Fruit fly (Drosophila melanogaster): Measurements from ENCODE around the gene CG42266.

The CG42266 gene

DNA sequence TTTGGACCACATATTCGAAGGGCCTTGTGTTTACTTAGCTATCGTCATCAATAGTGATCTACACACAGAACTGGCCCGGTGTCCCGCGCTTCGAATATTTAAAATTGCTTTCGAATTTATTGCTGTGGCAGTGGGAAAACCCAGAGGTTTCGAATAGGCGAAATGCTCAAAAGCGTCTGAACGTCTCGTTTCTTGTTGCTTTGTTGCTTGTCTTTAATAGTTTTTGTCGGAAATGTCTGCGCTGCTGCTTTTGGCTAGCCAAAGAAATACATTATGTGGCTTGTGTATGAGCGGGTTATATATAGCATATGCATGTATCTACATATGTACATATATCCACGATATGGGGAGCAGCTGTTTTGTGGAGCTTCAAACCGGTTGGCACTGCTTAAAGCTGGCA, 19.0 kb downstream of the CG42266 start (continued):
- TF ChIP-seq slbo (GFP tag; IDR thresholded peaks at IDR 0.05) (no peak), CG2199 (GFP tag; IDR thresholded peaks at IDR 0.05) (peak; percentile 75; the same call in 2 of the 3 replicates), CG10565 (GFP tag; optimal IDR thresholded peaks at IDR 0.05) (no peak), CG8388 (GFP tag; optimal IDR thresholded peaks at IDR 0.05) (no peak), CG15269 (tag; optimal IDR thresholded peaks at IDR 0.05) (no peak), sd (tag; optimal IDR thresholded peaks at IDR 0.05) (peak; percentile 85), Opbp (GFP tag; IDR thresholded peaks at IDR 0.05; ENCODE audit: partially characterized antibody) (0 out of 3 replicates have a peak, but pooled peaks have one; percentile 7), lbe (GFP tag; optimal IDR thresholded peaks at IDR 0.05) (no peak), Scr (GFP tag; IDR thresholded peaks at IDR 0.05; ENCODE audit: partially characterized antibody) (no peak), CG14050 (GFP tag; IDR thresholded peaks at IDR 0.05) (no peak)

DNA sequence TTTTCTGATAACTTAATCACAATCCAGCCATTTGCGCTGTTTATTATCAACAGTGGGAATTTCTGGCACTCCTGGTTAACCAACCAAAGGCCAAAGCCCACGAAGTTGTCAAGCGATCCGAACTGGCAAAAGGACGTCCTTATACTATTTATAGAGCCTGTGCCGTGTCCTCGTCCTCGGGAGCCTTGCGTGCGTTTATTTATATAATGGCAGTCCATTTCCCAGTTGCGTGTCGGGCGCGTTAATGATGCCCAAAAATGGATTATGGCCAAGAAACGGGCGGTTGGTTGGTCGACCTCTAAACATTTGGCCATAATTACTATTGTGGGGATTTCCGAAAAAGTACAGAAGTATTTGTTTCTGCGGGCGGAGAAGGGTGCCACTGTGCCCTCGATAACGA, 19.7 kb downstream of the CG42266 start:
- TF ChIP-seq CG13894 (tag; optimal IDR thresholded peaks at IDR 0.05): peak; percentile 14
- TF ChIP-seq CG8388 (GFP tag; optimal IDR thresholded peaks at IDR 0.05): no peak
- 0 out of 2 replicates have a peak, but pooled peaks have one; percentile 20 for TF ChIP-seq Atf6 (GFP tag; IDR thresholded peaks at IDR 0.05)
- TF ChIP-seq abd-A (tag; optimal IDR thresholded peaks at IDR 0.05): peak; percentile 43
- peak; percentile 27 for TF ChIP-seq Med (GFP tag)
- TF ChIP-seq CG10654 (GFP tag; optimal IDR thresholded peaks at IDR 0.05): no peak
- no peak for TF ChIP-seq odd (GFP tag; optimal IDR thresholded peaks at IDR 0.05)
- peak in 1 of 2 experiments; percentile 29 for TF ChIP-seq Pdp1 (GFP tag; optimal IDR thresholded peaks at IDR 0.05)
- TF ChIP-seq sens (GFP tag): peak; percentile 63

DNA sequence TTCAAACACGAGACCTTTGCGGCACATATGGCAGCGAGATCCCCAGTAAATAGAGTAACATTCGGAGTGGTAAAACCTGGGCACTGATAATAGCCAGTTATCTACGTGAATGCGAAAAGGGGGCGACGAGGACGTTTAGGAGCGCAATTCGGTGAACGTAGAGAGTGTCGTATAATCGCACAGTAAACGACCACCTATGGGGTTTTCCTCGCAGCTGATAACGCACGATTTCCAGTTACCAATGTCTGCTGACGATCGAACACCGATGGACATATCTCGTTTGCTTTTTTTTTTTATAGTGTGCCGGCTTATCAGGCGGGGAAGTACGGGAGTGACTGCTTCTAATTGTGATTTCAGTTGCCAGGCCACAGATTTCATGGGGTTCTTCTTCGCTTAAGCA, 20.4 kb downstream of the CG42266 start:
- TF ChIP-seq CG5245 (GFP tag; optimal IDR thresholded peaks at IDR 0.05) (no peak), Atf-2 (GFP tag; optimal IDR thresholded peaks at IDR 0.05) (no peak), insv (GFP tag; optimal IDR thresholded peaks at IDR 0.05) (no peak), CG34376 (GFP tag; optimal IDR thresholded peaks at IDR 0.05) (peak; percentile 69), caup (GFP tag; optimal IDR thresholded peaks at IDR 0.05; ENCODE audit: severe bottlenecking) (peak; percentile 18), sug (tag; optimal IDR thresholded peaks at IDR 0.05) (peak; percentile 99), CG15479 (GFP tag; optimal IDR thresholded peaks at IDR 0.05) (peak; percentile 77), ci (GFP tag; IDR thresholded peaks at IDR 0.05) (0 out of 3 replicates have a peak, but pooled peaks have one; percentile 29), HmgZ (tag; optimal IDR thresholded peaks at IDR 0.05) (peak; percentile 29), Fer1 (GFP tag; optimal IDR thresholded peaks at IDR 0.05) (peak; percentile 3), mld (GFP tag; IDR thresholded peaks at IDR 0.05; ENCODE audit: partially characterized antibody) (no peak), unc-4 (GFP tag; IDR thresholded peaks at IDR 0.05; ENCODE audit: partially characterized antibody) (no peak), sd (tag; optimal IDR thresholded peaks at IDR 0.05) (peak; percentile 34), CG10543 (GFP tag; optimal IDR thresholded peaks at IDR 0.05) (peak; percentile 51), CG15514 (GFP tag; optimal IDR thresholded peaks at IDR 0.05) (peak; percentile 2), CG3281 (GFP tag; optimal IDR thresholded peaks at IDR 0.05) (peak; percentile 5), Hey (tag; optimal IDR thresholded peaks at IDR 0.05) (peak; percentile 22), CG8290 (GFP tag; optimal IDR thresholded peaks at IDR 0.05) (no peak), CG8290 (tag; optimal IDR thresholded peaks at IDR 0.05) (peak in 1 of 2 experiments; percentile 32), Hr51 (GFP tag; optimal IDR thresholded peaks at IDR 0.05) (no peak), MTF-1 (GFP tag; optimal IDR thresholded peaks at IDR 0.05; ENCODE audit: borderline replicate concordance) (no peak), Atf6 (GFP tag; IDR thresholded peaks at IDR 0.05) (peak; percentile 46; the same call in 1 of the 2 replicates), Med (GFP tag) (peak; percentile 56), mirr (GFP tag; optimal IDR thresholded peaks at IDR 0.05) (peak; percentile 90), GATAe (GFP tag; conservative IDR thresholded peaks at IDR 0.05) (peak; percentile 66), cwo (GFP tag; optimal IDR thresholded peaks at IDR 0.05) (peak; percentile 95), exex (tag; optimal IDR thresholded peaks at IDR 0.05) (peak; percentile 87), CG2678 (tag; optimal IDR thresholded peaks at IDR 0.05) (peak; percentile 32), Deaf1 (tag; optimal IDR thresholded peaks at IDR 0.05) (peak; percentile 4), chinmo (GFP tag; IDR thresholded peaks at IDR 0.05; ENCODE audit: partially characterized antibody) (0 out of 4 replicates have a peak, but pooled peaks have one; percentile 49), lab (GFP tag; optimal IDR thresholded peaks at IDR 0.05) (peak; percentile 63)

All from whole organism, embryonic.